Fruit fly (Drosophila melanogaster): ENCODE results near the gene CG4440.

Gene CG4440

dm6 chr2L:16299466-16300311 lies 30.0 kb upstream of the CG4440 start, which contains the start of the genes heix and CG17328 (continued):
- peak; percentile 3; the same call in 1 of the 2 replicates for TF ChIP-seq Ravus (GFP tag; IDR thresholded peaks at IDR 0.05)
- TF ChIP-seq sens-2 (GFP tag; IDR thresholded peaks at IDR 0.05): 0 out of 2 replicates have a peak, but pooled peaks have one; percentile 7
- peak; percentile 59 for TF ChIP-seq pnt (GFP tag; optimal IDR thresholded peaks at IDR 0.05)
- TF ChIP-seq CG10431 (GFP tag; optimal IDR thresholded peaks at IDR 0.05): no peak
- TF ChIP-seq CrebB (tag; optimal IDR thresholded peaks at IDR 0.05): peak; percentile 23
- peak; percentile 47 for TF ChIP-seq CG17912 (GFP tag; optimal IDR thresholded peaks at IDR 0.05)
- peak; percentile 93 for TF ChIP-seq crol (GFP tag; IDR thresholded peaks at IDR 0.05)
- TF ChIP-seq CG32532 (GFP tag; IDR thresholded peaks at IDR 0.05): peak; percentile 82; the same call in 1 of the 2 replicates
- peak; percentile 84 for TF ChIP-seq lilli (GFP tag; optimal IDR thresholded peaks at IDR 0.05)
- no peak; the same call in 1 of the 3 replicates for TF ChIP-seq otp (GFP tag; IDR thresholded peaks at IDR 0.05)
- TF ChIP-seq CG14860 (GFP tag; IDR thresholded peaks at IDR 0.05; ENCODE audit: partially characterized antibody): no peak
- TF ChIP-seq jigr1 (GFP tag; IDR thresholded peaks at IDR 0.05): 0 out of 3 replicates have a peak, but pooled peaks have one; percentile 38
- TF ChIP-seq ham (GFP tag; IDR thresholded peaks at IDR 0.05): no peak; the same call in 1 of the 2 replicates
- peak; percentile 19 for TF ChIP-seq CG30431 (GFP tag; optimal IDR thresholded peaks at IDR 0.05)
- 0 out of 3 replicates have a peak, but pooled peaks have one; percentile 24 for TF ChIP-seq Opbp (GFP tag; IDR thresholded peaks at IDR 0.05; ENCODE audit: partially characterized antibody)
- TF ChIP-seq tna (GFP tag; IDR thresholded peaks at IDR 0.05; ENCODE audit: partially characterized antibody): no peak
- TF ChIP-seq sr (GFP tag; IDR thresholded peaks at IDR 0.05): no peak
- TF ChIP-seq maf-S (GFP tag; optimal IDR thresholded peaks at IDR 0.05): peak; percentile 55
- TF ChIP-seq Deaf1 (tag; optimal IDR thresholded peaks at IDR 0.05): no peak
- peak; percentile 58 for TF ChIP-seq CG17385 (GFP tag; optimal IDR thresholded peaks at IDR 0.05)
- peak; percentile 79 for TF ChIP-seq phol (tag; optimal IDR thresholded peaks at IDR 0.05)
- TF ChIP-seq Hey (tag; optimal IDR thresholded peaks at IDR 0.05): no peak
- peak; percentile 49 for TF ChIP-seq CG16863 (GFP tag; optimal IDR thresholded peaks at IDR 0.05)
- peak; percentile 58 for TF ChIP-seq BEAF-32 (GFP tag; optimal IDR thresholded peaks at IDR 0.05)
- TF ChIP-seq klu (GFP tag; IDR thresholded peaks at IDR 0.05): no peak; the same call in 1 of the 2 replicates
- TF ChIP-seq oc (tag; optimal IDR thresholded peaks at IDR 0.05): no peak
- no peak for TF ChIP-seq CG31365 (tag; optimal IDR thresholded peaks at IDR 0.05)
- peak; percentile 56 for TF ChIP-seq CG7786 (GFP tag; optimal IDR thresholded peaks at IDR 0.05)
- TF ChIP-seq zen2 (GFP tag; IDR thresholded peaks at IDR 0.05; ENCODE audit: partially characterized antibody): no peak
- TF ChIP-seq pan (optimal IDR thresholded peaks at IDR 0.05): no peak
- TF ChIP-seq pan (GFP tag; optimal IDR thresholded peaks at IDR 0.05 in 1 of 2, IDR thresholded peaks at IDR 0.05 in 1 of 2): peak in 1 of 2 experiments; percentile 65
- no peak for TF ChIP-seq bigmax (GFP tag; optimal IDR thresholded peaks at IDR 0.05)
- TF ChIP-seq B-H1 (GFP tag; IDR thresholded peaks at IDR 0.05): peak; percentile 34; the same call in 1 of the 3 replicates
- TF ChIP-seq crp (GFP tag; optimal IDR thresholded peaks at IDR 0.05): peak; percentile 37 to 94
- TF ChIP-seq tin (GFP tag; optimal IDR thresholded peaks at IDR 0.05): peak; percentile 73
- no peak for TF ChIP-seq CG10321 (GFP tag; IDR thresholded peaks at IDR 0.05)
- peak; percentile 75 for TF ChIP-seq Fer2 (tag; optimal IDR thresholded peaks at IDR 0.05)
- no peak for TF ChIP-seq MTF-1 (GFP tag; optimal IDR thresholded peaks at IDR 0.05; ENCODE audit: borderline replicate concordance)
- peak; percentile 44 for TF ChIP-seq CG12219 (GFP tag; optimal IDR thresholded peaks at IDR 0.05)
- TF ChIP-seq insv (GFP tag; optimal IDR thresholded peaks at IDR 0.05): peak in 1 of 2 experiments; percentile 36
- peak in 1 of 2 experiments; percentile 61 for TF ChIP-seq bsh (GFP tag; optimal IDR thresholded peaks at IDR 0.05)
- TF ChIP-seq CG3838 (GFP tag; optimal IDR thresholded peaks at IDR 0.05): no peak
- 0 out of 2 replicates have a peak, but pooled peaks have one; percentile 16 for TF ChIP-seq ato (GFP tag; IDR thresholded peaks at IDR 0.05; ENCODE audit: partially characterized antibody)
- TF ChIP-seq knrl (GFP tag; IDR thresholded peaks at IDR 0.05; ENCODE audit: partially characterized antibody): no peak
- 0 out of 2 replicates have a peak, but pooled peaks have one; percentile 73 for TF ChIP-seq wdn (GFP tag; IDR thresholded peaks at IDR 0.05)
- no peak for TF ChIP-seq Hand (GFP tag; optimal IDR thresholded peaks at IDR 0.05)
- TF ChIP-seq Gug (GFP tag; IDR thresholded peaks at IDR 0.05): peak; percentile 68; the same call in 2 of the 4 replicates
